Fruit fly (Drosophila melanogaster) whole organism, prepupa: ENCODE results near the gene CG10041.

Experiments
- CG11762 ChIP-seq: fragments of 200-800 bp; sonication (Bioruptor generic); optimal IDR thresholded peaks from 3 replicates; lab custom pipeline; 2016; ENCODE audit warnings: missing biosample characterization, missing genetic modification characterization; ENCODE audit not compliant: insufficient read depth
- CG6163 ChIP-seq: fragments of 200-800 bp; sonication (Bioruptor generic); IDR thresholded peaks from 3 replicates; pipeline ENCODE4 v1.3.6; 2022; ENCODE audit warnings: missing biosample characterization, missing genetic modification characterization
- CG6276 ChIP-seq: fragments of 200-800 bp; sonication (Bioruptor generic); optimal IDR thresholded peaks from 2 replicates; lab custom pipeline; 2017; ENCODE audit warnings: missing biosample characterization, mild to moderate bottlenecking, missing genetic modification characterization
- CG6854 ChIP-seq: fragments of 200-800 bp; sonication (Bioruptor generic); optimal IDR thresholded peaks from 2 replicates; lab custom pipeline; 2017; ENCODE audit warnings: missing biosample characterization, mild to moderate bottlenecking, missing genetic modification characterization
- Gug ChIP-seq: fragments of 200-800 bp; sonication (Bioruptor generic); IDR thresholded peaks from 2 replicates; pipeline ENCODE4 v1.3.6; 2022; ENCODE audit warnings: missing biosample characterization, missing genetic modification characterization
- Lpt ChIP-seq: fragments of 200-800 bp; sonication (Bioruptor generic); optimal IDR thresholded peaks from 3 replicates; lab custom pipeline; 2016; ENCODE audit warnings: missing biosample characterization, missing genetic modification characterization
- dsx ChIP-seq: fragments of 200-800 bp; optimal IDR thresholded peaks from 3 replicates; lab custom pipeline; 2019; ENCODE audit warnings: missing biosample characterization, mild to moderate bottlenecking, missing genetic modification characterization, moderate library complexity; ENCODE audit not compliant: poor library complexity, severe bottlenecking

DNA sequence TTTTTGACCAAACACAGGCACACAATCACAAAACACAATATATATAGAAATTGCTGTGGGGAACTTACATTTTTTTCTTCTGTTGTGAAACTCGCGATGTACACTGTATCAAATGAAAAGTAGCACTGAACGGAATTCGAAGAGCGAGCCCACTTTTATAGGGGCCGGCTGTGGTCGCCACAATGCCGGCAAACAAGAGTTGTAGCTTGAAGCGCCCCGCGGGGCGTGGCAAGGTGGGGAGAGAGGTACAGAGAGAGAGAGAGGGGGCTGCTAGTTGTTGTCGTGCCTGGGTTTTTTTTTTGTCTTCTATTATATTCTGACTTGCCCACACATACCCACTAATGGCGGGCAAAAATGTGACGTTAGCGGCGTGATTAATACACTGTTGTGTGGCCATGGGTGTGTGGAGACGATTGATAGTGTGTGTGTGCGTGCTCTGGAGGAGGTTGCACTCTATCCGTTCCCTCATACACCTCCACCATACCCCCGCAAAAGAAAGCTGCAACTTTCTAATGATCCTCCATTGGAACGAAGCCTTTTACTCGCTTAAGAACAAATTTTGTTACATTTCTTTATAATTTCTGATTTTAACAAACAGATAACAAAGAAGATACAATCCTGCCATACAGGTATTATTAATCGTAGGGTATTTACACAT is 17.4 kb upstream of the CG10041 start, which contains the start of gene GstD1:
- peak; percentile 30 for TF ChIP-seq CG11762 (GFP tag; lab: Kevin White, UChicago)
- TF ChIP-seq Lpt (GFP tag; lab: Kevin White, UChicago): peak; percentile 83
- TF ChIP-seq Gug (GFP tag; lab: Robert Waterston, UW): 0 out of 2 replicates have a peak, but pooled peaks have one; percentile 52
- peak; percentile 20 for TF ChIP-seq dsx (GFP tag; lab: Kevin White, UChicago)
- no peak for TF ChIP-seq CG6854
- peak; percentile 69 for TF ChIP-seq CG6163 (GFP tag; lab: Robert Waterston, UW)
- peak; percentile 77 for TF ChIP-seq CG6276
